Worm (Caenorhabditis elegans) whole organism, L4 larva: ENCODE results near the gene ceh-36.

ENCODE experiments used
- F10B5.3 ChIP-seq: sonication (generic microtip); optimal IDR thresholded peaks from 2 replicates; lab custom pipeline; 2016; ENCODE audit warnings: mild to moderate bottlenecking, missing genetic modification characterization, missing compliant biosample characterization
- F26F4.8 ChIP-seq: fragments of 200-800 bp; sonication (Bioruptor generic); conservative IDR thresholded peaks from 2 replicates; pipeline ENCODE4 v1.3.6; 2022; ENCODE audit warnings: missing genetic modification characterization, missing compliant biosample characterization
- F37D6.2 ChIP-seq: sonication (generic microtip); optimal IDR thresholded peaks from 2 replicates; lab custom pipeline; 2016; ENCODE audit warnings: mild to moderate bottlenecking, missing genetic modification characterization, missing compliant biosample characterization
- T20F7.1 ChIP-seq: fragments of 200-800 bp; sonication (Bioruptor generic); optimal IDR thresholded peaks from 2 replicates; lab custom pipeline; 2018; ENCODE audit warnings: mild to moderate bottlenecking, missing genetic modification characterization, missing compliant biosample characterization
- Y105C5A.15 ChIP-seq: fragments of 200-800 bp; sonication (Bioruptor generic); IDR thresholded peaks from 2 replicates; pipeline ENCODE4 v1.3.6; 2022; ENCODE audit warnings: missing genetic modification characterization, missing compliant biosample characterization
- Y75B8A.6 ChIP-seq: fragments of 200-800 bp; sonication (Bioruptor generic); IDR thresholded peaks from 2 replicates; pipeline ENCODE4 v1.3.6; 2022; ENCODE audit warnings: missing genetic modification reagents, missing genetic modification characterization, missing compliant biosample characterization
- arid-1 ChIP-seq: fragments of 200-800 bp; sonication (Bioruptor generic); conservative IDR thresholded peaks from 2 replicates; pipeline ENCODE4 v1.3.6; 2022; ENCODE audit warnings: missing genetic modification reagents, missing genetic modification characterization, missing compliant biosample characterization
- ceh-28 ChIP-seq: fragments of 150-350 bp; optimal IDR thresholded peaks from 2 replicates; lab custom pipeline; 2014; ENCODE audit warnings: missing biosample characterization, missing genetic modification reagents, missing genetic modification characterization
- ceh-32 ChIP-seq: sonication (generic microtip); optimal IDR thresholded peaks from 2 replicates; lab custom pipeline; 2016; ENCODE audit warnings: mild to moderate bottlenecking, missing genetic modification characterization, missing compliant biosample characterization; ENCODE audit not compliant: poor library complexity
- ceh-82 ChIP-seq: sonication (generic microtip); optimal IDR thresholded peaks from 2 replicates; lab custom pipeline; 2017; ENCODE audit warnings: missing biosample characterization, missing genetic modification characterization
- ces-1 ChIP-seq: fragments of 150-350 bp; sonication (generic microtip); optimal IDR thresholded peaks from 4 replicates; lab custom pipeline; 2014; ENCODE audit warnings: missing biosample characterization, missing genetic modification reagents, missing genetic modification characterization
- ctbp-1 ChIP-seq: fragments of 200-800 bp; sonication (Bioruptor generic); IDR thresholded peaks from 2 replicates; pipeline ENCODE4 v1.3.6; 2022; ENCODE audit warnings: missing genetic modification reagents, missing genetic modification characterization, missing compliant biosample characterization
- daf-16 ChIP-seq, 3 experiments: sonication (generic microtip); optimal IDR thresholded peaks; 2 replicates each; lab custom pipeline; 2016 to 2017; ENCODE audit warnings: missing genetic modification characterization in 3 of 3, missing genetic modification reagents in 3 of 3, mild to moderate bottlenecking in 2 of 3, missing compliant biosample characterization in 2 of 3, missing biosample characterization in 1 of 3, moderate library complexity in 1 of 3
- dmd-6 ChIP-seq: fragments of 200-800 bp; sonication (Bioruptor generic); IDR thresholded peaks from 2 replicates; pipeline ENCODE4 v1.3.6; 2022; ENCODE audit warnings: missing genetic modification reagents, missing genetic modification characterization, missing compliant biosample characterization
- dpl-1 ChIP-seq: fragments of 150-350 bp; optimal IDR thresholded peaks from 2 replicates; lab custom pipeline; 2014; ENCODE audit warnings: missing biosample characterization, missing genetic modification reagents, missing genetic modification characterization
- duxl-1 ChIP-seq: sonication (generic microtip); optimal IDR thresholded peaks from 2 replicates; lab custom pipeline; 2016; ENCODE audit warnings: mild to moderate bottlenecking, missing genetic modification characterization, moderate library complexity, missing compliant biosample characterization; ENCODE audit not compliant: poor library complexity
- dve-1 ChIP-seq: sonication (generic microtip); optimal IDR thresholded peaks from 2 replicates; lab custom pipeline; 2017; ENCODE audit warnings: antibody characterized with exemption, mild to moderate bottlenecking, missing genetic modification characterization, missing compliant biosample characterization; ENCODE audit not compliant: insufficient read depth
- fkh-10 ChIP-seq: fragments of 150-350 bp; optimal IDR thresholded peaks from 2 replicates; lab custom pipeline; 2014; ENCODE audit warnings: missing biosample characterization, missing genetic modification reagents, missing genetic modification characterization
- hif-1 ChIP-seq, 2 experiments: sonication (generic microtip); optimal IDR thresholded peaks; 2 replicates each; lab custom pipeline; 2016 to 2017; ENCODE audit warnings: missing compliant biosample characterization in 2 of 2, missing genetic modification characterization in 2 of 2, missing genetic modification reagents in 2 of 2, missing genotype in 2 of 2, mild to moderate bottlenecking in 1 of 2
- hlh-11 ChIP-seq: fragments of 200-800 bp; sonication (Bioruptor generic); optimal IDR thresholded peaks from 2 replicates; lab custom pipeline; 2018; ENCODE audit warnings: mild to moderate bottlenecking, missing genetic modification characterization, missing compliant biosample characterization
- hlh-30 ChIP-seq: sonication (generic microtip); optimal IDR thresholded peaks from 2 replicates; lab custom pipeline; 2017; ENCODE audit warnings: antibody characterized with exemption, mild to moderate bottlenecking, missing genetic modification characterization, missing compliant biosample characterization; ENCODE audit not compliant: insufficient read depth
- jun-1 ChIP-seq: fragments of 150-350 bp; optimal IDR thresholded peaks from 2 replicates; lab custom pipeline; 2014; ENCODE audit warnings: missing biosample characterization, missing genetic modification reagents, missing genetic modification characterization
- lin-1 ChIP-seq: fragments of 200-800 bp; sonication (Bioruptor generic); IDR thresholded peaks from 2 replicates; pipeline ENCODE4 v1.3.6; 2022; ENCODE audit warnings: missing genetic modification reagents, missing genetic modification characterization, missing compliant biosample characterization
- lin-15B ChIP-seq: fragments of 150-350 bp; sonication (generic microtip); optimal IDR thresholded peaks from 3 replicates; lab custom pipeline; 2014; ENCODE audit warnings: missing biosample characterization, missing genetic modification characterization
- madf-5 ChIP-seq, 2 experiments: fragments of 200-800 bp; sonication (Bioruptor generic); IDR thresholded peaks; 2 replicates each; pipeline ENCODE4 v1.3.6; 2022; ENCODE audit warnings: missing compliant biosample characterization in 2 of 2, missing genetic modification characterization in 2 of 2
- mdl-1 ChIP-seq, 2 experiments: fragments of 150-350 bp in 1 of 2; sonication (generic microtip) in 1 of 2; optimal IDR thresholded peaks; 2 replicates each; lab custom pipeline; 2014 to 2017; ENCODE audit warnings: missing biosample characterization in 2 of 2, missing genetic modification characterization in 2 of 2
- nhr-102 ChIP-seq: sonication (generic microtip); optimal IDR thresholded peaks from 2 replicates; lab custom pipeline; 2016; ENCODE audit warnings: mild to moderate bottlenecking, missing genetic modification characterization, moderate library complexity, missing compliant biosample characterization
- nhr-25 ChIP-seq: sonication (generic microtip); optimal IDR thresholded peaks from 2 replicates; lab custom pipeline; 2017; ENCODE audit warnings: missing genetic modification characterization, mild to moderate bottlenecking, missing compliant biosample characterization, antibody characterized with exemption, moderate library complexity, borderline replicate concordance; ENCODE audit not compliant: insufficient read depth
- nhr-28 ChIP-seq: fragments of 150-350 bp; optimal IDR thresholded peaks from 2 replicates; lab custom pipeline; 2014; ENCODE audit warnings: missing biosample characterization, missing genetic modification characterization
- nhr-41 ChIP-seq: fragments of 200-800 bp; sonication (Bioruptor generic); IDR thresholded peaks from 2 replicates; pipeline ENCODE4 v1.3.6; 2022; ENCODE audit warnings: missing genetic modification reagents, missing genetic modification characterization, missing compliant biosample characterization
- nhr-42 ChIP-seq: fragments of 200-800 bp; sonication (Bioruptor generic); IDR thresholded peaks from 2 replicates; pipeline ENCODE4 v1.3.6; 2022; ENCODE audit warnings: missing genetic modification characterization, missing compliant biosample characterization
- nhr-48 ChIP-seq: sonication (generic microtip); optimal IDR thresholded peaks from 2 replicates; lab custom pipeline; 2016; ENCODE audit warnings: mild to moderate bottlenecking, missing genetic modification characterization, missing compliant biosample characterization
- nhr-6 ChIP-seq: fragments of 150-350 bp; optimal IDR thresholded peaks from 2 replicates; lab custom pipeline; 2014; ENCODE audit warnings: missing biosample characterization, missing genetic modification characterization
- nhr-77 ChIP-seq: fragments of 150-350 bp; optimal IDR thresholded peaks from 2 replicates; lab custom pipeline; 2014; ENCODE audit warnings: missing biosample characterization, missing genetic modification characterization
- rbr-2 ChIP-seq: sonication (generic microtip); optimal IDR thresholded peaks from 2 replicates; lab custom pipeline; 2016; ENCODE audit warnings: missing genotype, missing genetic modification characterization, missing compliant biosample characterization
- saeg-2 ChIP-seq: fragments of 200-800 bp; sonication (Bioruptor generic); IDR thresholded peaks from 2 replicates; pipeline ENCODE4 v1.3.6; 2022; ENCODE audit warnings: missing genetic modification reagents, missing genetic modification characterization, missing compliant biosample characterization
- set-16 ChIP-seq: fragments of 200-800 bp; sonication (Bioruptor generic); IDR thresholded peaks from 2 replicates; pipeline ENCODE4 v1.3.6; 2022; ENCODE audit warnings: missing genetic modification reagents, missing genetic modification characterization, missing compliant biosample characterization
- skn-1 ChIP-seq: fragments of 150-350 bp; optimal IDR thresholded peaks from 2 replicates; lab custom pipeline; 2014; ENCODE audit warnings: missing biosample characterization, missing genetic modification characterization
- spr-1 ChIP-seq: sonication (generic microtip); optimal IDR thresholded peaks from 2 replicates; lab custom pipeline; 2016; ENCODE audit warnings: mild to moderate bottlenecking, missing genetic modification characterization, missing compliant biosample characterization
- spr-3 ChIP-seq: fragments of 200-800 bp; sonication (Bioruptor generic); optimal IDR thresholded peaks from 2 replicates; lab custom pipeline; 2018; ENCODE audit warnings: mild to moderate bottlenecking, missing genetic modification characterization, missing compliant biosample characterization
- tra-1 ChIP-seq: fragments of 200-800 bp; sonication (Bioruptor generic); IDR thresholded peaks from 2 replicates; pipeline ENCODE4 v1.3.6; 2022; ENCODE audit warnings: missing genetic modification reagents, missing genetic modification characterization, missing compliant biosample characterization
- unc-62 ChIP-seq, 3 experiments: fragments of 150-350 bp in 1 of 3; sonication (generic microtip); optimal IDR thresholded peaks in 2 of 3; peaks in 1 of 3; 1 replicate in 1 of 3; 2 replicates in 2 of 3; lab custom pipeline; 2014 to 2017; ENCODE audit warnings: missing biosample characterization in 3 of 3, missing genetic modification characterization in 3 of 3, missing genetic modification reagents in 3 of 3, missing genotype in 1 of 3
- ztf-7 ChIP-seq: fragments of 150-350 bp; optimal IDR thresholded peaks from 2 replicates; lab custom pipeline; 2014; ENCODE audit warnings: missing biosample characterization, missing genetic modification characterization

ceh-36 gene

ce11 chrX:14146740-14147140 is 39.6 kb downstream of the ceh-36 start (continued):
- TF ChIP-seq ctbp-1 (GFP tag; lab: Robert Waterston, UW) (0 out of 2 replicates have a peak, but pooled peaks have one; percentile 20), unc-62 (GFP tag; optimal IDR thresholded peaks at IDR 0.05 in 1 of 2; lab: Kevin White, UChicago) (peak in 1 of 2 experiments; percentile 96), unc-62 (tag; optimal IDR thresholded peaks at IDR 0.05; lab: Kevin White, UChicago) (no peak), nhr-42 (GFP tag; lab: Robert Waterston, UW) (peak; percentile 41; the same call in 1 of the 2 replicates), hlh-30 (peak; percentile 96), F37D6.2 (tag; lab: Kevin White, UChicago) (peak; percentile 16), ztf-7 (tag; lab: Kevin White, UChicago) (peak; percentile 2), spr-1 (no peak), ceh-28 (tag; lab: Kevin White, UChicago) (peak; percentile 32), rbr-2 (peak; percentile 80), nhr-77 (tag; lab: Kevin White, UChicago) (peak; percentile 84), spr-3 (GFP tag; lab: Kevin White, UChicago) (no peak), nhr-48 (tag; lab: Kevin White, UChicago) (peak; percentile 16), fkh-10 (GFP tag; lab: Kevin White, UChicago) (peak; percentile 80), nhr-28 (tag; lab: Kevin White, UChicago) (peak; percentile 96), set-16 (GFP tag; lab: Robert Waterston, UW) (peak; percentile 27; the same call in 1 of the 2 replicates), saeg-2 (GFP tag; lab: Robert Waterston, UW) (no peak), lin-1 (GFP tag; lab: Robert Waterston, UW) (0 out of 2 replicates have a peak, but pooled peaks have one; percentile 30), skn-1 (tag; lab: Kevin White, UChicago) (no peak), nhr-25 (tag; lab: Kevin White, UChicago) (peak; percentile 46), daf-16 (GFP tag; optimal IDR thresholded peaks at IDR 0.05; lab: Kevin White, UChicago) (peak in 1 of 2 experiments; percentile 86), daf-16 (tag; optimal IDR thresholded peaks at IDR 0.05; lab: Kevin White, UChicago) (peak; percentile 99), mdl-1 (tag; optimal IDR thresholded peaks at IDR 0.05; lab: Kevin White, UChicago) (peak; percentile 63 to 89), F10B5.3 (tag; lab: Kevin White, UChicago) (no peak), ceh-32 (no peak), ces-1 (GFP tag; lab: Kevin White, UChicago) (no peak), nhr-6 (tag; lab: Kevin White, UChicago) (peak; percentile 90), madf-5 (GFP tag; IDR thresholded peaks at IDR 0.05; lab: Robert Waterston, UW) (no peak), nhr-102 (peak; percentile 22), dpl-1 (GFP tag; lab: Kevin White, UChicago) (peak; percentile 54), dve-1 (peak; percentile 91), tra-1 (peak; percentile 69), T20F7.1 (GFP tag; lab: Kevin White, UChicago) (peak; percentile 48), lin-15B (tag; lab: Kevin White, UChicago) (no peak)
- TF ChIP-seq, all 104 proteins: peak for 39

- TF ChIP-seq mdl-1 (tag; optimal IDR thresholded peaks at IDR 0.05; lab: Kevin White, UChicago), result peak in 1 of 2 experiments; percentile 58
- TF ChIP-seq Y105C5A.15 (GFP tag; lab: Robert Waterston, UW), result no peak
- TF ChIP-seq dmd-6 (GFP tag; lab: Robert Waterston, UW), result 0 out of 2 replicates have a peak, but pooled peaks have one; percentile 17
- TF ChIP-seq arid-1 (GFP tag; lab: Robert Waterston, UW), result no peak
- no peak for TF ChIP-seq ceh-82
- no peak for TF ChIP-seq duxl-1
- TF ChIP-seq nhr-28 (tag; lab: Kevin White, UChicago), result peak; percentile 38
- TF ChIP-seq F26F4.8 (GFP tag; lab: Robert Waterston, UW), result no peak
- TF ChIP-seq jun-1 (tag; lab: Kevin White, UChicago), result no peak
- TF ChIP-seq daf-16 (GFP tag; optimal IDR thresholded peaks at IDR 0.05; lab: Kevin White, UChicago), result no peak
- TF ChIP-seq daf-16 (tag; optimal IDR thresholded peaks at IDR 0.05; lab: Kevin White, UChicago), result peak; percentile 98
- TF ChIP-seq hlh-30, result peak; percentile 77
- TF ChIP-seq spr-1, result no peak
- TF ChIP-seq nhr-77 (tag; lab: Kevin White, UChicago), result peak; percentile 43
- TF ChIP-seq hlh-11 (tag; lab: Kevin White, UChicago), result peak; percentile 2
- peak; percentile 74 for TF ChIP-seq dve-1
- TF ChIP-seq Y75B8A.6 (GFP tag; lab: Robert Waterston, UW), result no peak
- TF ChIP-seq unc-62 (GFP tag; optimal IDR thresholded peaks at IDR 0.05 in 1 of 2; lab: Kevin White, UChicago), result peak in 1 of 2 experiments; percentile 65
- no peak for TF ChIP-seq unc-62 (tag; optimal IDR thresholded peaks at IDR 0.05; lab: Kevin White, UChicago)
- TF ChIP-seq hif-1 (tag; optimal IDR thresholded peaks at IDR 0.05; lab: Kevin White, UChicago), result no peak
- no peak for TF ChIP-seq nhr-41 (GFP tag; lab: Robert Waterston, UW)
- TF ChIP-seq, all 104 proteins: peak for 9
Observed at ce11 chrX:14145634-14146033, 40.7 kb downstream of the ceh-36 start.
